Worm (Caenorhabditis elegans) whole organism, L4 larva: ENCODE results near the gene T28F3.9.

Source experiments
- D1046.2 ChIP-seq: fragments of 200-800 bp; sonication (Bioruptor generic); IDR thresholded peaks from 2 replicates; pipeline ENCODE4 v1.3.6; 2022; ENCODE audit warnings: missing genetic modification characterization, missing compliant biosample characterization
- F10B5.3 ChIP-seq: sonication (generic microtip); optimal IDR thresholded peaks from 2 replicates; lab custom pipeline; 2016; ENCODE audit warnings: mild to moderate bottlenecking, missing genetic modification characterization, missing compliant biosample characterization
- F26F4.8 ChIP-seq: fragments of 200-800 bp; sonication (Bioruptor generic); conservative IDR thresholded peaks from 2 replicates; pipeline ENCODE4 v1.3.6; 2022; ENCODE audit warnings: missing genetic modification characterization, missing compliant biosample characterization
- F37D6.2 ChIP-seq: sonication (generic microtip); optimal IDR thresholded peaks from 2 replicates; lab custom pipeline; 2016; ENCODE audit warnings: mild to moderate bottlenecking, missing genetic modification characterization, missing compliant biosample characterization
- F44E2.7 ChIP-seq: fragments of 200-800 bp; sonication (Bioruptor generic); IDR thresholded peaks from 2 replicates; pipeline ENCODE4 v2.1.2; 2022; ENCODE audit warnings: missing genetic modification characterization, missing compliant biosample characterization
- T20F7.1 ChIP-seq: fragments of 200-800 bp; sonication (Bioruptor generic); optimal IDR thresholded peaks from 2 replicates; lab custom pipeline; 2018; ENCODE audit warnings: mild to moderate bottlenecking, missing genetic modification characterization, missing compliant biosample characterization
- Y105C5A.15 ChIP-seq: fragments of 200-800 bp; sonication (Bioruptor generic); IDR thresholded peaks from 2 replicates; pipeline ENCODE4 v1.3.6; 2022; ENCODE audit warnings: missing genetic modification characterization, missing compliant biosample characterization
- Y5F2A.4 ChIP-seq: fragments of 200-800 bp; sonication (Bioruptor generic); optimal IDR thresholded peaks from 2 replicates; lab custom pipeline; 2018; ENCODE audit warnings: mild to moderate bottlenecking, missing genetic modification characterization, missing compliant biosample characterization
- ZK546.5 ChIP-seq, 2 experiments: sonication (generic microtip); optimal IDR thresholded peaks; 2 replicates each; lab custom pipeline; 2017; ENCODE audit warnings: missing biosample characterization in 2 of 2, missing genetic modification characterization in 2 of 2
- aha-1 ChIP-seq: fragments of 150-350 bp; peaks from one replicate; lab custom pipeline; 2014; ENCODE audit warnings: missing biosample characterization, missing genetic modification characterization
- arid-1 ChIP-seq: fragments of 200-800 bp; sonication (Bioruptor generic); conservative IDR thresholded peaks from 2 replicates; pipeline ENCODE4 v1.3.6; 2022; ENCODE audit warnings: missing genetic modification reagents, missing genetic modification characterization, missing compliant biosample characterization
- attf-4 ChIP-seq: sonication (generic microtip); optimal IDR thresholded peaks from 3 replicates; lab custom pipeline; 2017; ENCODE audit warnings: missing biosample characterization, missing genetic modification characterization
- cey-2 ChIP-seq: sonication (generic microtip); optimal IDR thresholded peaks from 3 replicates; lab custom pipeline; 2017; ENCODE audit warnings: missing genetic modification characterization, mild to moderate bottlenecking, missing compliant biosample characterization, antibody characterized with exemption, borderline replicate concordance; ENCODE audit not compliant: insufficient read depth
- daf-16 ChIP-seq, 3 experiments: sonication (generic microtip); optimal IDR thresholded peaks; 2 replicates each; lab custom pipeline; 2016 to 2017; ENCODE audit warnings: missing genetic modification characterization in 3 of 3, missing genetic modification reagents in 3 of 3, mild to moderate bottlenecking in 2 of 3, missing compliant biosample characterization in 2 of 3, missing biosample characterization in 1 of 3, moderate library complexity in 1 of 3
- dmd-8 ChIP-seq: fragments of 200-800 bp; sonication (Bioruptor generic); IDR thresholded peaks from 2 replicates; pipeline ENCODE4 v1.3.6; 2022; ENCODE audit warnings: missing genetic modification characterization, missing compliant biosample characterization
- dpl-1 ChIP-seq: fragments of 150-350 bp; optimal IDR thresholded peaks from 2 replicates; lab custom pipeline; 2014; ENCODE audit warnings: missing biosample characterization, missing genetic modification reagents, missing genetic modification characterization
- dve-1 ChIP-seq: sonication (generic microtip); optimal IDR thresholded peaks from 2 replicates; lab custom pipeline; 2017; ENCODE audit warnings: antibody characterized with exemption, mild to moderate bottlenecking, missing genetic modification characterization, missing compliant biosample characterization; ENCODE audit not compliant: insufficient read depth
- egl-27 ChIP-seq: sonication (generic microtip); optimal IDR thresholded peaks from 3 replicates; lab custom pipeline; 2017; ENCODE audit warnings: missing biosample characterization, missing genetic modification reagents, missing genetic modification characterization
- egl-43 ChIP-seq: fragments of 200-800 bp; sonication (Bioruptor generic); IDR thresholded peaks from 2 replicates; pipeline ENCODE4 v1.3.6; 2022; ENCODE audit warnings: missing genetic modification reagents, missing genetic modification characterization, missing compliant biosample characterization
- fos-1 ChIP-seq: fragments of 150-350 bp; optimal IDR thresholded peaks from 2 replicates; lab custom pipeline; 2014; ENCODE audit warnings: missing biosample characterization, missing genetic modification characterization
- gei-8 ChIP-seq: fragments of 200-800 bp; sonication (Bioruptor generic); optimal IDR thresholded peaks from 2 replicates; lab custom pipeline; 2018; ENCODE audit warnings: mild to moderate bottlenecking, missing genetic modification characterization, missing compliant biosample characterization
- hif-1 ChIP-seq, 2 experiments: sonication (generic microtip); optimal IDR thresholded peaks; 2 replicates each; lab custom pipeline; 2016 to 2017; ENCODE audit warnings: missing compliant biosample characterization in 2 of 2, missing genetic modification characterization in 2 of 2, missing genetic modification reagents in 2 of 2, missing genotype in 2 of 2, mild to moderate bottlenecking in 1 of 2
- jun-1 ChIP-seq: fragments of 150-350 bp; optimal IDR thresholded peaks from 2 replicates; lab custom pipeline; 2014; ENCODE audit warnings: missing biosample characterization, missing genetic modification reagents, missing genetic modification characterization
- lim-7 ChIP-seq: fragments of 200-800 bp; sonication (Bioruptor generic); IDR thresholded peaks from 2 replicates; pipeline ENCODE4 v1.3.6; 2022; ENCODE audit warnings: missing genetic modification characterization, missing compliant biosample characterization
- lin-1 ChIP-seq: fragments of 200-800 bp; sonication (Bioruptor generic); IDR thresholded peaks from 2 replicates; pipeline ENCODE4 v1.3.6; 2022; ENCODE audit warnings: missing genetic modification reagents, missing genetic modification characterization, missing compliant biosample characterization
- lin-15B ChIP-seq: fragments of 150-350 bp; sonication (generic microtip); optimal IDR thresholded peaks from 3 replicates; lab custom pipeline; 2014; ENCODE audit warnings: missing biosample characterization, missing genetic modification characterization
- lin-29 ChIP-seq: fragments of 200-800 bp; sonication (Bioruptor generic); IDR thresholded peaks from 2 replicates; pipeline ENCODE4 v1.3.6; 2022; ENCODE audit warnings: missing genetic modification reagents, missing genetic modification characterization, missing compliant biosample characterization
- lin-38 ChIP-seq: fragments of 200-800 bp; sonication (Bioruptor generic); IDR thresholded peaks from 2 replicates; pipeline ENCODE4 v1.3.6; 2022; ENCODE audit warnings: missing genetic modification reagents, missing genetic modification characterization, missing compliant biosample characterization
- lsy-2 ChIP-seq, 2 experiments: fragments of 150-350 bp in 1 of 2; sonication (generic microtip) in 1 of 2; optimal IDR thresholded peaks; 2 replicates each; lab custom pipeline; 2014 to 2017; ENCODE audit warnings: missing biosample characterization in 2 of 2, missing genetic modification characterization in 2 of 2
- madf-5 ChIP-seq, 2 experiments: fragments of 200-800 bp; sonication (Bioruptor generic); IDR thresholded peaks; 2 replicates each; pipeline ENCODE4 v1.3.6; 2022; ENCODE audit warnings: missing compliant biosample characterization in 2 of 2, missing genetic modification characterization in 2 of 2
- mes-2 ChIP-seq: sonication (generic microtip); optimal IDR thresholded peaks from 2 replicates; lab custom pipeline; 2016; ENCODE audit warnings: missing genotype, mild to moderate bottlenecking, missing genetic modification characterization, missing compliant biosample characterization; ENCODE audit not compliant: poor library complexity, severe bottlenecking
- mxl-3 ChIP-seq: fragments of 200-800 bp; sonication (Bioruptor generic); optimal IDR thresholded peaks from 2 replicates; lab custom pipeline; 2018; ENCODE audit warnings: mild to moderate bottlenecking, missing genetic modification characterization, missing compliant biosample characterization
- nhr-111 ChIP-seq: fragments of 200-800 bp; sonication (Bioruptor generic); optimal IDR thresholded peaks from 2 replicates; lab custom pipeline; 2018; ENCODE audit warnings: mild to moderate bottlenecking, missing genetic modification characterization, missing compliant biosample characterization
- nhr-77 ChIP-seq: fragments of 150-350 bp; optimal IDR thresholded peaks from 2 replicates; lab custom pipeline; 2014; ENCODE audit warnings: missing biosample characterization, missing genetic modification characterization
- pha-4 ChIP-seq, 2 experiments: fragments of 150-350 bp in 1 of 2; fragments of 200-800 bp in 1 of 2; sonication (Bioruptor generic) in 1 of 2; IDR thresholded peaks in 1 of 2; optimal IDR thresholded peaks in 1 of 2; 2 replicates each; pipeline versions ENCODE4 v1.3.6 to Lab custom; 2014 to 2022; ENCODE audit warnings: missing genetic modification characterization in 2 of 2, missing genetic modification reagents in 2 of 2, missing biosample characterization in 1 of 2, missing compliant biosample characterization in 1 of 2
- php-3 ChIP-seq: fragments of 200-800 bp; sonication (Bioruptor generic); IDR thresholded peaks from 2 replicates; pipeline ENCODE4 v1.3.6; 2022; ENCODE audit warnings: missing genetic modification reagents, missing genetic modification characterization, missing compliant biosample characterization
- saeg-2 ChIP-seq: fragments of 200-800 bp; sonication (Bioruptor generic); IDR thresholded peaks from 2 replicates; pipeline ENCODE4 v1.3.6; 2022; ENCODE audit warnings: missing genetic modification reagents, missing genetic modification characterization, missing compliant biosample characterization
- sdz-12 ChIP-seq: fragments of 200-800 bp; sonication (Bioruptor generic); optimal IDR thresholded peaks from 2 replicates; lab custom pipeline; 2018; ENCODE audit warnings: mild to moderate bottlenecking, missing genetic modification characterization, missing compliant biosample characterization
- set-16 ChIP-seq: fragments of 200-800 bp; sonication (Bioruptor generic); IDR thresholded peaks from 2 replicates; pipeline ENCODE4 v1.3.6; 2022; ENCODE audit warnings: missing genetic modification reagents, missing genetic modification characterization, missing compliant biosample characterization
- skn-1 ChIP-seq: fragments of 150-350 bp; optimal IDR thresholded peaks from 2 replicates; lab custom pipeline; 2014; ENCODE audit warnings: missing biosample characterization, missing genetic modification characterization
- snpc-1.2 ChIP-seq: fragments of 200-800 bp; sonication (Bioruptor generic); IDR thresholded peaks from 2 replicates; pipeline ENCODE4 v1.3.6; 2022; ENCODE audit warnings: missing genetic modification reagents, missing genetic modification characterization, missing compliant biosample characterization
- unc-39 ChIP-seq: sonication (generic microtip); optimal IDR thresholded peaks from 2 replicates; lab custom pipeline; 2017; ENCODE audit warnings: missing biosample characterization, missing genetic modification characterization
- unc-62 ChIP-seq, 3 experiments: fragments of 150-350 bp in 1 of 3; sonication (generic microtip); optimal IDR thresholded peaks in 2 of 3; peaks in 1 of 3; 1 replicate in 1 of 3; 2 replicates in 2 of 3; lab custom pipeline; 2014 to 2017; ENCODE audit warnings: missing biosample characterization in 3 of 3, missing genetic modification characterization in 3 of 3, missing genetic modification reagents in 3 of 3, missing genotype in 1 of 3
- zfp-2 ChIP-seq: sonication (generic microtip); optimal IDR thresholded peaks from 2 replicates; lab custom pipeline; 2016; ENCODE audit warnings: mild to moderate bottlenecking, missing genetic modification characterization, missing compliant biosample characterization
- zip-11 ChIP-seq: fragments of 200-800 bp; sonication (Bioruptor generic); IDR thresholded peaks from 2 replicates; pipeline ENCODE4 v1.3.6; 2022; ENCODE audit warnings: missing genetic modification characterization, missing compliant biosample characterization

Gene T28F3.9

ce11 chrIV:17278363-17278762 lies 29.9 kb upstream of the T28F3.9 start (continued):
- TF ChIP-seq snpc-1.2 (GFP tag; lab: Robert Waterston, UW) (peak; percentile 89), cey-2 (tag; lab: Kevin White, UChicago) (no peak), zip-11 (GFP tag; lab: Robert Waterston, UW) (0 out of 2 replicates have a peak, but pooled peaks have one; percentile 24), lim-7 (GFP tag; lab: Robert Waterston, UW) (no peak)

- TF ChIP-seq set-16, result no peak; the same call in 1 of the 2 replicates
- TF ChIP-seq ZK546.5 (tag; optimal IDR thresholded peaks at IDR 0.05; lab: Kevin White, UChicago), result no peak
- TF ChIP-seq Y105C5A.15 (GFP tag; lab: Robert Waterston, UW), result no peak
- peak in 1 of 2 experiments; percentile 2 for TF ChIP-seq daf-16 (GFP tag; optimal IDR thresholded peaks at IDR 0.05; lab: Kevin White, UChicago)
- no peak for TF ChIP-seq daf-16 (tag; optimal IDR thresholded peaks at IDR 0.05; lab: Kevin White, UChicago)
- no peak for TF ChIP-seq skn-1 (tag; lab: Kevin White, UChicago)
- no peak for TF ChIP-seq dpl-1 (GFP tag; lab: Kevin White, UChicago)
- TF ChIP-seq lin-29 (GFP tag; lab: Robert Waterston, UW), result no peak
- no peak for TF ChIP-seq jun-1 (tag; lab: Kevin White, UChicago)
- TF ChIP-seq lin-15B (tag; lab: Kevin White, UChicago), result no peak
- TF ChIP-seq D1046.2, result no peak
- no peak for TF ChIP-seq gei-8
- no peak for TF ChIP-seq T20F7.1
- no peak for TF ChIP-seq cey-2 (tag; lab: Kevin White, UChicago)
- no peak for TF ChIP-seq sdz-12 (GFP tag; lab: Kevin White, UChicago)
- TF ChIP-seq hif-1 (tag; optimal IDR thresholded peaks at IDR 0.05; lab: Kevin White, UChicago), result no peak
- no peak for TF ChIP-seq attf-4
- no peak for TF ChIP-seq mxl-3 (GFP tag; lab: Kevin White, UChicago)
- TF ChIP-seq egl-27 (tag; lab: Kevin White, UChicago), result no peak
- peak; percentile 96 for TF ChIP-seq aha-1 (tag; lab: Kevin White, UChicago)
- no peak for TF ChIP-seq madf-5 (GFP tag; IDR thresholded peaks at IDR 0.05; lab: Robert Waterston, UW)
- no peak for TF ChIP-seq F44E2.7 (GFP tag; lab: Robert Waterston, UW)
- no peak for TF ChIP-seq Y5F2A.4 (GFP tag; lab: Kevin White, UChicago)
- TF ChIP-seq snpc-1.2 (GFP tag; lab: Robert Waterston, UW), result 0 out of 2 replicates have a peak, but pooled peaks have one; percentile 70
- TF ChIP-seq lsy-2 (tag; optimal IDR thresholded peaks at IDR 0.05; lab: Kevin White, UChicago), result no peak
- no peak for TF ChIP-seq php-3 (GFP tag; lab: Robert Waterston, UW)
- TF ChIP-seq mes-2 (tag; lab: Kevin White, UChicago), result no peak
- TF ChIP-seq fos-1, result no peak
- no peak for TF ChIP-seq saeg-2 (GFP tag; lab: Robert Waterston, UW)
- no peak for TF ChIP-seq dmd-8 (GFP tag; lab: Robert Waterston, UW)
- TF ChIP-seq nhr-77, result no peak
- TF ChIP-seq lin-1 (GFP tag; lab: Robert Waterston, UW), result no peak
- peak; percentile 74 for TF ChIP-seq lim-7 (GFP tag; lab: Robert Waterston, UW)
- TF ChIP-seq arid-1 (GFP tag; lab: Robert Waterston, UW), result peak; percentile 58; the same call in 1 of the 2 replicates
- no peak for TF ChIP-seq F37D6.2 (tag; lab: Kevin White, UChicago)
- TF ChIP-seq F10B5.3 (tag; lab: Kevin White, UChicago), result no peak
- TF ChIP-seq unc-62 (GFP tag; optimal IDR thresholded peaks at IDR 0.05 in 1 of 2; lab: Kevin White, UChicago), result peak in 1 of 2 experiments; percentile 23
- TF ChIP-seq unc-62 (tag; optimal IDR thresholded peaks at IDR 0.05; lab: Kevin White, UChicago), result no peak
- no peak for TF ChIP-seq dve-1 (tag; lab: Kevin White, UChicago)
- no peak for TF ChIP-seq F26F4.8 (GFP tag; lab: Robert Waterston, UW)
- no peak for TF ChIP-seq unc-39 (tag; lab: Kevin White, UChicago)
- no peak for TF ChIP-seq zfp-2 (tag; lab: Kevin White, UChicago)
- TF ChIP-seq nhr-111 (GFP tag; lab: Kevin White, UChicago), result no peak
- TF ChIP-seq pha-4 (GFP tag; IDR thresholded peaks at IDR 0.05; lab: Robert Waterston, UW), result no peak
- no peak for TF ChIP-seq pha-4 (tag; optimal IDR thresholded peaks at IDR 0.05; lab: Kevin White, UChicago)
- TF ChIP-seq lin-38 (GFP tag; lab: Robert Waterston, UW), result no peak
- peak; percentile 3; the same call in 1 of the 2 replicates for TF ChIP-seq egl-43
Measured at ce11 chrIV:17278861-17279591, 29.3 kb upstream of the T28F3.9 start, which contains the start of gene hsp-1. Gene hsp-1 (plus strand): TSS chrIV:17278959.
